Worm (Caenorhabditis elegans): ENCODE data around the gene kbp-2.

DNA sequence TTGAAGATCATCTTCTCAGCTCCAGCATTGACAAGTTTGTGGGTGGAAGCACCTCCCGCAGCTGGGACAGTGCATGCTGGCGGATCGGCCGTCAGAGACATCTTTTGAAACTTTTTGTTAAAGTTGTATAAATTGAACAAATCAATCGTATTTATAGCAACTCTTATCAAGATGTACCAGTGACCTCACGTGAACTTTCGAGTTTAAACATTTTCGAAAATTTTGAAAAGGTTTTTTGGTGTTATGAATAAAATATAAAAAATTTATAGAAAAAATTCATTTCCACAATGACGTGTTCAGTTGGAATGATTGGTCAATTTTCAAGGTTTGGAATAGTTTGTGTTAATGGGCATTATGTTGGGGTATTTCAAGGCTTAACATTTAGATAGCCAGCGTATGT is 35.0 kb downstream of the kbp-2 start, which contains the start of the genes msd-4 and C35D10.3:
- TF ChIP-seq W03F9.2 (tag; optimal IDR thresholded peaks at IDR 0.05): no peak
- no peak for TF ChIP-seq him-1 (tag; optimal IDR thresholded peaks at IDR 0.05)

Measured in whole organism, L4/young adult.